Worm (Caenorhabditis elegans) whole organism, mixed stage, embryonic: ENCODE results near the gene pcf-11.
A peak's percentile ranks its signal among the peaks of the same experiment; 100 is the strongest.
"Not testable (repeated sequence)": the region's sequence is repeated elsewhere in the genome, so short reads cannot be mapped to it uniquely, and the experiment has no call there.

Source experiments
- M03D4.4 ChIP-seq: sonication (generic microtip); optimal IDR thresholded peaks from 2 replicates; lab custom pipeline; 2017; ENCODE audit warnings: mild to moderate bottlenecking, missing genetic modification characterization, missing compliant biosample characterization
- bed-3 ChIP-seq: fragments of 200-800 bp; sonication (Bioruptor generic); optimal IDR thresholded peaks from 3 replicates; lab custom pipeline; 2018; ENCODE audit warnings: mild to moderate bottlenecking, missing genetic modification characterization, moderate library complexity, missing compliant biosample characterization
- blmp-1 ChIP-seq: fragments of 150-350 bp; optimal IDR thresholded peaks from 2 replicates; lab custom pipeline; 2014; ENCODE audit warnings: missing biosample characterization, missing genetic modification characterization
- ceh-39 ChIP-seq: fragments of 150-350 bp; optimal IDR thresholded peaks from 2 replicates; lab custom pipeline; 2014; ENCODE audit warnings: missing biosample characterization, missing genetic modification characterization
- ceh-43 ChIP-seq: fragments of 200-800 bp; sonication (Bioruptor generic); optimal IDR thresholded peaks from 2 replicates; lab custom pipeline; 2018; ENCODE audit warnings: mild to moderate bottlenecking, missing genetic modification characterization, moderate library complexity, missing compliant biosample characterization
- ceh-83 ChIP-seq: fragments of 200-800 bp; sonication (Bioruptor generic); optimal IDR thresholded peaks from 2 replicates; lab custom pipeline; 2018; ENCODE audit warnings: mild to moderate bottlenecking, missing genetic modification characterization, missing compliant biosample characterization
- ces-1 ChIP-seq: fragments of 150-350 bp; optimal IDR thresholded peaks from 2 replicates; lab custom pipeline; 2014; ENCODE audit warnings: missing biosample characterization, missing genetic modification reagents, missing genetic modification characterization
- cnd-1 ChIP-seq: fragments of 200-800 bp; sonication (Bioruptor generic); optimal IDR thresholded peaks from 2 replicates; lab custom pipeline; 2018; ENCODE audit warnings: mild to moderate bottlenecking, missing genetic modification characterization, missing compliant biosample characterization
- drap-1 ChIP-seq: fragments of 200-800 bp; sonication (Bioruptor generic); optimal IDR thresholded peaks from 3 replicates; lab custom pipeline; 2018; ENCODE audit warnings: mild to moderate bottlenecking, missing genetic modification characterization, missing compliant biosample characterization
- elt-1 ChIP-seq: sonication (generic microtip); optimal IDR thresholded peaks from 2 replicates; lab custom pipeline; 2017; ENCODE audit warnings: missing genetic modification characterization, mild to moderate bottlenecking, missing compliant biosample characterization, antibody characterized with exemption, moderate library complexity, borderline replicate concordance; ENCODE audit not compliant: insufficient read depth
- flh-1 ChIP-seq: fragments of 200-800 bp; sonication (Bioruptor generic); optimal IDR thresholded peaks from 2 replicates; lab custom pipeline; 2018; ENCODE audit warnings: mild to moderate bottlenecking, missing genetic modification characterization, moderate library complexity, missing compliant biosample characterization
- ham-2 ChIP-seq: fragments of 200-800 bp; sonication (Bioruptor generic); optimal IDR thresholded peaks from 2 replicates; lab custom pipeline; 2018; ENCODE audit warnings: mild to moderate bottlenecking, missing genetic modification characterization, missing compliant biosample characterization
- hlh-1 ChIP-seq: fragments of 150-350 bp; optimal IDR thresholded peaks from 2 replicates; lab custom pipeline; 2014; ENCODE audit warnings: missing biosample characterization, missing genetic modification reagents, missing genetic modification characterization
- lin-32 ChIP-seq: fragments of 200-800 bp; sonication (Bioruptor generic); optimal IDR thresholded peaks from 2 replicates; lab custom pipeline; 2018; ENCODE audit warnings: mild to moderate bottlenecking, missing genetic modification characterization, missing compliant biosample characterization
- lsy-2 ChIP-seq: fragments of 150-350 bp; optimal IDR thresholded peaks from 2 replicates; lab custom pipeline; 2014; ENCODE audit warnings: missing biosample characterization, missing genetic modification characterization
- mab-5 ChIP-seq: fragments of 150-350 bp; optimal IDR thresholded peaks from 2 replicates; lab custom pipeline; 2014; ENCODE audit warnings: missing biosample characterization, missing genetic modification characterization
- mep-1 ChIP-seq: fragments of 150-350 bp; optimal IDR thresholded peaks from 2 replicates; lab custom pipeline; 2017; ENCODE audit warnings: missing biosample characterization, missing genetic modification reagents, missing genetic modification characterization, inconsistent platforms
- mls-2 ChIP-seq: sonication (generic microtip); optimal IDR thresholded peaks from 2 replicates; lab custom pipeline; 2016; ENCODE audit warnings: mild to moderate bottlenecking, missing genetic modification characterization, moderate library complexity, missing compliant biosample characterization
- nhr-12 ChIP-seq: fragments of 150-350 bp; optimal IDR thresholded peaks from 2 replicates; lab custom pipeline; 2014; ENCODE audit warnings: missing biosample characterization, missing genetic modification characterization
- nhr-2 ChIP-seq: fragments of 150-350 bp; optimal IDR thresholded peaks from 2 replicates; lab custom pipeline; 2014; ENCODE audit warnings: missing biosample characterization, missing genetic modification characterization
- nhr-237 ChIP-seq: fragments of 150-350 bp; optimal IDR thresholded peaks from 2 replicates; lab custom pipeline; 2014; ENCODE audit warnings: missing biosample characterization, missing genetic modification characterization
- nhr-28 ChIP-seq: fragments of 150-350 bp; optimal IDR thresholded peaks from 2 replicates; lab custom pipeline; 2014; ENCODE audit warnings: missing biosample characterization, missing genetic modification characterization
- nhr-76 ChIP-seq: sonication (generic microtip); optimal IDR thresholded peaks from 2 replicates; lab custom pipeline; 2017; ENCODE audit warnings: missing biosample characterization, missing genetic modification characterization
- pha-4 ChIP-seq: fragments of 150-350 bp; optimal IDR thresholded peaks from 2 replicates; lab custom pipeline; 2018; ENCODE audit warnings: missing biosample characterization, missing genetic modification reagents, missing genetic modification characterization
- snpc-4 ChIP-seq: fragments of 150-350 bp; optimal IDR thresholded peaks from 2 replicates; lab custom pipeline; 2014; ENCODE audit warnings: missing biosample characterization, missing genetic modification characterization
- sptf-1 ChIP-seq: sonication (generic microtip); optimal IDR thresholded peaks from 2 replicates; lab custom pipeline; 2017; ENCODE audit warnings: mild to moderate bottlenecking, missing genetic modification characterization, moderate library complexity, missing compliant biosample characterization
- tbx-8 ChIP-seq: fragments of 200-800 bp; sonication (Bioruptor generic); optimal IDR thresholded peaks from 2 replicates; lab custom pipeline; 2018; ENCODE audit warnings: mild to moderate bottlenecking, missing genetic modification characterization, moderate library complexity, missing compliant biosample characterization
- unc-120 ChIP-seq: sonication (generic microtip); optimal IDR thresholded peaks from 2 replicates; lab custom pipeline; 2017; ENCODE audit warnings: missing genetic modification characterization, missing compliant biosample characterization; ENCODE audit not compliant: poor library complexity, severe bottlenecking
- unc-39 ChIP-seq: fragments of 150-350 bp; optimal IDR thresholded peaks from 2 replicates; lab custom pipeline; 2014; ENCODE audit warnings: missing biosample characterization, missing genetic modification characterization
- unc-62 ChIP-seq: fragments of 150-350 bp; optimal IDR thresholded peaks from 2 replicates; lab custom pipeline; 2014; ENCODE audit warnings: missing biosample characterization, missing genetic modification reagents, missing genetic modification characterization
- zip-8 ChIP-seq: fragments of 150-350 bp; optimal IDR thresholded peaks from 2 replicates; lab custom pipeline; 2014; ENCODE audit warnings: missing biosample characterization, missing genetic modification characterization
- ztf-11 ChIP-seq: fragments of 150-350 bp; optimal IDR thresholded peaks from 2 replicates; lab custom pipeline; 2014; ENCODE audit warnings: missing biosample characterization, missing genetic modification characterization

The pcf-11 gene

ce11 chrIII:5024393-5024964, at the start of gene pcf-11:
pcf-11 (plus strand) TSS chrIII:5024914.
- TF ChIP-seq hlh-1 (tag; lab: Kevin White, UChicago) = peak; percentile 61
- no peak for TF ChIP-seq tbx-8
- peak; percentile 13 for TF ChIP-seq unc-120
- TF ChIP-seq bed-3 (GFP tag; lab: Kevin White, UChicago) = no peak
- TF ChIP-seq mep-1 (tag; lab: Kevin White, UChicago) = peak; percentile 1
- TF ChIP-seq lin-32 = peak; percentile 14
- peak; percentile 43 for TF ChIP-seq ces-1 (GFP tag; lab: Kevin White, UChicago)
- no peak for TF ChIP-seq ztf-11 (tag; lab: Kevin White, UChicago)
- peak; percentile 84 for TF ChIP-seq ceh-39 (tag; lab: Kevin White, UChicago)
- TF ChIP-seq ham-2 (GFP tag; lab: Kevin White, UChicago) = peak; percentile 27
- TF ChIP-seq lsy-2 = peak; percentile 23
- TF ChIP-seq drap-1 = no peak
- no peak for TF ChIP-seq mab-5 (tag; lab: Kevin White, UChicago)
- TF ChIP-seq M03D4.4 (tag; lab: Kevin White, UChicago) = no peak
- TF ChIP-seq nhr-12 (tag; lab: Kevin White, UChicago) = no peak
- TF ChIP-seq unc-62 (GFP tag; lab: Kevin White, UChicago) = peak; percentile 3
- peak; percentile 70 for TF ChIP-seq ceh-83 (GFP tag; lab: Kevin White, UChicago)

ce11 chrIII:4980367-4980766, 44.3 kb upstream of the pcf-11 start, which contains the start of gene C27F2.6:
C27F2.6 (minus strand) TSS chrIII:4980467.
- not testable (repeated sequence) for TF ChIP-seq nhr-12, nhr-76, sptf-1 (tag; lab: Kevin White, UChicago)

- TF ChIP-seq flh-1 (no peak), ham-2 (GFP tag; lab: Kevin White, UChicago) (no peak), ceh-43 (GFP tag; lab: Kevin White, UChicago) (no peak), blmp-1 (tag; lab: Kevin White, UChicago) (no peak), nhr-12 (tag; lab: Kevin White, UChicago) (no peak), tbx-8 (no peak), unc-120 (no peak), ces-1 (GFP tag; lab: Kevin White, UChicago) (no peak), nhr-237 (tag; lab: Kevin White, UChicago) (no peak), nhr-2 (no peak), cnd-1 (no peak), pha-4 (tag; lab: Kevin White, UChicago) (no peak), mab-5 (tag; lab: Kevin White, UChicago) (no peak), ceh-39 (tag; lab: Kevin White, UChicago) (no peak), elt-1 (tag; lab: Kevin White, UChicago) (no peak), mls-2 (tag; lab: Kevin White, UChicago) (no peak), mep-1 (tag; lab: Kevin White, UChicago) (no peak), nhr-28 (tag; lab: Kevin White, UChicago) (no peak), hlh-1 (tag; lab: Kevin White, UChicago) (no peak), unc-39 (no peak)
Observed at ce11 chrIII:4983961-4984360, 40.8 kb upstream of the pcf-11 start.

ce11 chrIII:4984444-4985086, 40.1 kb upstream of the pcf-11 start, which contains the start of gene C27F2.7:
C27F2.7 (minus strand) TSS chrIII:4984494.
- no peak for TF ChIP-seq ham-2 (GFP tag; lab: Kevin White, UChicago)
- TF ChIP-seq hlh-1 (tag; lab: Kevin White, UChicago) = no peak
- TF ChIP-seq nhr-237 (tag; lab: Kevin White, UChicago) = no peak
- TF ChIP-seq ceh-43 (GFP tag; lab: Kevin White, UChicago) = no peak
- TF ChIP-seq M03D4.4 (tag; lab: Kevin White, UChicago) = no peak
- no peak for TF ChIP-seq unc-120
- TF ChIP-seq mab-5 (tag; lab: Kevin White, UChicago) = no peak
- TF ChIP-seq nhr-28 (tag; lab: Kevin White, UChicago) = no peak
- no peak for TF ChIP-seq nhr-76 (tag; lab: Kevin White, UChicago)
- TF ChIP-seq zip-8 = no peak
- TF ChIP-seq ceh-39 (tag; lab: Kevin White, UChicago) = no peak
- TF ChIP-seq unc-39 = no peak
- no peak for TF ChIP-seq nhr-2
- no peak for TF ChIP-seq ceh-83 (GFP tag; lab: Kevin White, UChicago)
- TF ChIP-seq snpc-4 (tag; lab: Kevin White, UChicago) = no peak
- TF ChIP-seq ztf-11 (tag; lab: Kevin White, UChicago) = no peak
- no peak for TF ChIP-seq sptf-1 (tag; lab: Kevin White, UChicago)
